Worm (Caenorhabditis elegans) whole organism, L2 larva: Measurements from ENCODE around the gene F07E5.8.

Source experiments
- R02D3.7 ChIP-seq: fragments of 150-350 bp; optimal IDR thresholded peaks from 2 replicates; lab custom pipeline; 2014; ENCODE audit warnings: missing biosample characterization, missing genetic modification characterization
- alr-1 ChIP-seq: fragments of 150-350 bp; optimal IDR thresholded peaks from 2 replicates; lab custom pipeline; 2014; ENCODE audit warnings: missing biosample characterization, missing genetic modification characterization
- aly-2 ChIP-seq: fragments of 150-350 bp; optimal IDR thresholded peaks from 2 replicates; lab custom pipeline; 2014; ENCODE audit warnings: missing biosample characterization, missing genetic modification characterization
- ama-1 ChIP-seq: fragments of 150-350 bp; optimal IDR thresholded peaks from 2 replicates; lab custom pipeline; 2018; ENCODE audit warnings: inconsistent platforms
- dmd-4 ChIP-seq: sonication (generic microtip); optimal IDR thresholded peaks from 2 replicates; lab custom pipeline; 2017; ENCODE audit warnings: missing biosample characterization, missing genetic modification characterization
- fos-1 ChIP-seq: fragments of 150-350 bp; optimal IDR thresholded peaks from 2 replicates; lab custom pipeline; 2014; ENCODE audit warnings: missing biosample characterization, missing genetic modification characterization
- lin-39 ChIP-seq: fragments of 150-350 bp; optimal IDR thresholded peaks from 2 replicates; lab custom pipeline; 2014; ENCODE audit warnings: missing biosample characterization, missing genetic modification reagents, missing genetic modification characterization
- mdl-1 ChIP-seq, 2 experiments: fragments of 150-350 bp in 1 of 2; sonication (generic microtip) in 1 of 2; optimal IDR thresholded peaks; 2 replicates each; lab custom pipeline; 2017; ENCODE audit warnings: missing biosample characterization in 2 of 2, missing genetic modification characterization in 2 of 2
- nhr-11 ChIP-seq: fragments of 150-350 bp; optimal IDR thresholded peaks from 2 replicates; lab custom pipeline; 2014; ENCODE audit warnings: missing biosample characterization, missing genetic modification characterization
- nhr-12 ChIP-seq: fragments of 150-350 bp; optimal IDR thresholded peaks from 2 replicates; lab custom pipeline; 2014; ENCODE audit warnings: missing biosample characterization, missing genetic modification characterization
- nhr-77 ChIP-seq: fragments of 150-350 bp; optimal IDR thresholded peaks from 2 replicates; lab custom pipeline; 2014; ENCODE audit warnings: missing biosample characterization, missing genetic modification characterization
- snpc-4 ChIP-seq: fragments of 150-350 bp; optimal IDR thresholded peaks from 2 replicates; lab custom pipeline; 2014; ENCODE audit warnings: missing biosample characterization, missing genetic modification characterization
- unc-55 ChIP-seq: fragments of 150-350 bp; sonication (generic microtip); optimal IDR thresholded peaks from 3 replicates; lab custom pipeline; 2014; ENCODE audit warnings: missing biosample characterization, missing genetic modification reagents, missing genetic modification characterization
- ztf-4 ChIP-seq: fragments of 150-350 bp; optimal IDR thresholded peaks from 2 replicates; lab custom pipeline; 2014; ENCODE audit warnings: missing biosample characterization, missing genetic modification characterization

DNA sequence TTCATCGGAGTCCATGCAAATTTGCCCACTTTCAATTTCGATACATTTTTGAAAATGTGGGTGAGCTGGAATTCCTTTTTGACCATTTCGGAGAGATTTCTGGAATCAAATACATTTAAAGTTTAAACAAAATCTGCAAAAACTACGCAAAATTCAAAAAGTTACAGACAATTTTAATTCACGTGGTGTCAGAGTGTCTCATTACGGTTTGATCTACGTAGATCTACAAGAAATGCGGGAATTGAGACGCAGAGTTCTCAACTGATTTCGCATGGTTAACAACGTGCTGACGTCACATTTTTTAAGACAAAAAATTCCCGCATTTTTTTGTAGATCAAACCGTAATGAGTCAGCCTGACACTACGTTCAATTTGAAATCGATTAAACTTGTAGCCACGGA lies 48.9 kb downstream of the F07E5.8 start, which contains the start of gene bath-21:
- TF ChIP-seq lin-39 (tag; lab: Kevin White, UChicago) (no peak), fos-1 (tag; lab: Kevin White, UChicago) (no peak), R02D3.7 (tag; lab: Kevin White, UChicago) (no peak), nhr-12 (tag; lab: Kevin White, UChicago) (no peak), alr-1 (tag; lab: Kevin White, UChicago) (no peak), ama-1 (no peak), unc-55 (GFP tag; lab: Kevin White, UChicago) (no peak), snpc-4 (no peak), nhr-77 (no peak), aly-2 (tag; lab: Kevin White, UChicago) (no peak), mdl-1 (tag; optimal IDR thresholded peaks at IDR 0.05; lab: Kevin White, UChicago) (no peak), nhr-11 (tag; lab: Kevin White, UChicago) (no peak), dmd-4 (tag; lab: Kevin White, UChicago) (no peak), ztf-4 (tag; lab: Kevin White, UChicago) (no peak)
